Worm (Caenorhabditis elegans): Measurements from ENCODE around the gene gana-1.

DNA sequence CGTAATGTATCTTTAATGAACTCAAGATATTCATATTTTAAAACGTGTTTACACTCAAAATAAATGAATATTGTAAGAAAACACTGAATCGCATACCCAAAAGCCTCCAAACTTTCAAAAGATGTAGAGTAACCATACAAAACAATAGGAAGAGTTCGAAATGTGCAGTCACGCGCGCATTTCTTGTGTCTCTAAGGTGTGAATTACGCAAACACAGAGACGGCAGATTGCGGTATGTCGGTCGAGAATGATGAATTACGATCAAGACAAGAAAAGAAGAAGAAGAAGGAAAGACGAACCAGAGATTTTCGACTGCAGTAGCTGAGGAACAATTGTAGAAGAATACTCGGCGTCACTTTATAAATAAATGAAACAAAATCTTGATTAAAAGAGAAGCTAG lies 24.4 kb downstream of the gana-1 start, which contains the start of gene lhpp-1:
- no peak for TF ChIP-seq blmp-1 (tag; optimal IDR thresholded peaks at IDR 0.05; ENCODE audit: insufficient read depth)
- TF ChIP-seq unc-62 (GFP tag; optimal IDR thresholded peaks at IDR 0.05), result no peak
- no peak for TF ChIP-seq nhr-77 (tag; optimal IDR thresholded peaks at IDR 0.05)
- TF ChIP-seq alr-1 (tag; optimal IDR thresholded peaks at IDR 0.05), result no peak
- TF ChIP-seq lsy-2 (tag; optimal IDR thresholded peaks at IDR 0.05), result no peak
- TF ChIP-seq C34F6.9 (tag; optimal IDR thresholded peaks at IDR 0.05), result no peak
- no peak for TF ChIP-seq zag-1 (tag; optimal IDR thresholded peaks at IDR 0.05)
- TF ChIP-seq elt-3 (tag; optimal IDR thresholded peaks at IDR 0.05), result no peak
- TF ChIP-seq sma-9 (GFP tag; optimal IDR thresholded peaks at IDR 0.05), result no peak
- TF ChIP-seq sma-9 (tag; optimal IDR thresholded peaks at IDR 0.05), result no peak
- TF ChIP-seq aly-2 (tag; optimal IDR thresholded peaks at IDR 0.05), result no peak
- no peak for TF ChIP-seq nhr-6 (tag; optimal IDR thresholded peaks at IDR 0.05)
